Worm (Caenorhabditis elegans) whole organism, L1 larva: ENCODE results near the gene C52B9.4.

Experiments used
- C04F5.9 ChIP-seq: sonication (generic microtip); optimal IDR thresholded peaks from 2 replicates; lab custom pipeline; 2016; ENCODE audit warnings: missing genetic modification characterization, missing compliant biosample characterization
- ama-1 ChIP-seq: fragments of 150-350 bp; optimal IDR thresholded peaks from 2 replicates; lab custom pipeline; 2014
- blmp-1 ChIP-seq: fragments of 150-350 bp; optimal IDR thresholded peaks from 2 replicates; lab custom pipeline; 2014; ENCODE audit warnings: missing biosample characterization, missing genetic modification characterization
- egl-27 ChIP-seq, 2 experiments: fragments of 150-350 bp in 1 of 2; sonication (generic microtip); optimal IDR thresholded peaks; 3 replicates each; lab custom pipeline; 2017 to 2018; ENCODE audit warnings: missing biosample characterization in 2 of 2, missing genetic modification characterization in 2 of 2, missing genetic modification reagents in 2 of 2
- lin-13 ChIP-seq: fragments of 150-350 bp; optimal IDR thresholded peaks from 2 replicates; lab custom pipeline; 2014; ENCODE audit warnings: missing biosample characterization, missing genetic modification reagents, missing genetic modification characterization
- nhr-76 ChIP-seq: sonication (generic microtip); optimal IDR thresholded peaks from 2 replicates; lab custom pipeline; 2017; ENCODE audit warnings: missing biosample characterization, missing genetic modification characterization
- nhr-90 ChIP-seq: sonication (generic microtip); optimal IDR thresholded peaks from 2 replicates; lab custom pipeline; 2016; ENCODE audit warnings: mild to moderate bottlenecking, missing genetic modification characterization, missing compliant biosample characterization; ENCODE audit not compliant: poor library complexity
- swsn-7 ChIP-seq: sonication (generic microtip); optimal IDR thresholded peaks from 2 replicates; lab custom pipeline; 2016; ENCODE audit warnings: missing genetic modification characterization, missing compliant biosample characterization
- unc-62 ChIP-seq: fragments of 150-350 bp; optimal IDR thresholded peaks from 2 replicates; lab custom pipeline; 2014; ENCODE audit warnings: missing biosample characterization, missing genetic modification reagents, missing genetic modification characterization
- unc-98 ChIP-seq: fragments of 200-800 bp; sonication (Bioruptor generic); IDR thresholded peaks from 2 replicates; pipeline ENCODE4 v1.3.6; 2022; ENCODE audit warnings: missing genetic modification characterization, missing compliant biosample characterization
- zag-1 ChIP-seq: fragments of 150-350 bp; optimal IDR thresholded peaks from 2 replicates; lab custom pipeline; 2014; ENCODE audit warnings: missing biosample characterization, missing genetic modification characterization
- ztf-11 ChIP-seq, 2 experiments: sonication (generic microtip); optimal IDR thresholded peaks; 2 replicates each; lab custom pipeline; 2016 to 2017; ENCODE audit warnings: missing genetic modification characterization in 2 of 2, missing biosample characterization in 1 of 2, missing compliant biosample characterization in 1 of 2

- TF ChIP-seq unc-98 (GFP tag; lab: Robert Waterston, UW) = no peak
- no peak for TF ChIP-seq C04F5.9
- TF ChIP-seq unc-62 = no peak
- no peak for TF ChIP-seq ama-1 (lab: Kevin White, UChicago)
- no peak for TF ChIP-seq swsn-7 (tag; lab: Kevin White, UChicago)
- no peak for TF ChIP-seq lin-13 (GFP tag; lab: Kevin White, UChicago)
- TF ChIP-seq zag-1 (tag; lab: Kevin White, UChicago) = no peak
- no peak for TF ChIP-seq blmp-1
- no peak for TF ChIP-seq nhr-76
- TF ChIP-seq egl-27 (tag; optimal IDR thresholded peaks at IDR 0.05; lab: Kevin White, UChicago) = no peak
- no peak for TF ChIP-seq ztf-11 (tag; optimal IDR thresholded peaks at IDR 0.05; lab: Kevin White, UChicago)
- peak; percentile 2 for TF ChIP-seq nhr-90 (tag; lab: Kevin White, UChicago)
These were observed 34.5 kb downstream of the C52B9.4 start for ce11 chrX:4294957-4295356.
